Fruit fly (Drosophila melanogaster) whole organism, wandering third instar larva: Measurements from ENCODE around the gene CG46311.

Experiments used
- CG32264 ChIP-seq: fragments of 200-800 bp; sonication (Bioruptor generic); optimal IDR thresholded peaks from 2 replicates; lab custom pipeline; 2016; ENCODE audit warnings: missing biosample characterization, missing genetic modification characterization
- CG9705 ChIP-seq: fragments of 200-800 bp; sonication (Bioruptor generic); optimal IDR thresholded peaks from 2 replicates; lab custom pipeline; 2018; ENCODE audit warnings: missing biosample characterization, mild to moderate bottlenecking, missing genetic modification characterization
- CrebA ChIP-seq: fragments of 200-800 bp; sonication (Bioruptor generic); optimal IDR thresholded peaks from 2 replicates; lab custom pipeline; 2016; ENCODE audit warnings: missing biosample characterization, mild to moderate bottlenecking, missing genetic modification characterization, borderline replicate concordance
- Dfd ChIP-seq: fragments of >200 bp; optimal IDR thresholded peaks from 2 replicates; lab custom pipeline; 2017; ENCODE audit warnings: missing biosample characterization, missing genetic modification characterization
- Jra ChIP-seq: sonication (Bioruptor generic); optimal IDR thresholded peaks from 2 replicates; lab custom pipeline; 2016; ENCODE audit warnings: missing biosample characterization, missing genetic modification characterization
- Mio ChIP-seq: sonication (Bioruptor generic); optimal IDR thresholded peaks from 2 replicates; lab custom pipeline; 2016; ENCODE audit warnings: missing biosample characterization, missing genetic modification characterization
- Rel ChIP-seq, 2 experiments: fragments of 200-800 bp; sonication (Bioruptor generic) in 1 of 2; optimal IDR thresholded peaks; 2 replicates in 1 of 2; 3 replicates in 1 of 2; lab custom pipeline; 2016 to 2019; ENCODE audit warnings: mild to moderate bottlenecking in 2 of 2, missing biosample characterization in 2 of 2, missing genetic modification characterization in 2 of 2, moderate library complexity in 1 of 2
- Vsx2 ChIP-seq: fragments of 200-300, 225-300 bp; sonication (Bioruptor generic); optimal IDR thresholded peaks from 2 replicates; lab custom pipeline; 2018; ENCODE audit warnings: missing biosample characterization, missing genetic modification characterization; ENCODE audit not compliant: partially characterized antibody
- ey ChIP-seq: fragments of 200-800 bp; sonication (Bioruptor generic); optimal IDR thresholded peaks from 2 replicates; lab custom pipeline; 2016; ENCODE audit warnings: missing biosample characterization, missing genetic modification characterization
- h ChIP-seq: fragments of 200-800 bp; sonication (Bioruptor generic); optimal IDR thresholded peaks from 3 replicates; lab custom pipeline; 2016; ENCODE audit warnings: missing biosample characterization, mild to moderate bottlenecking, missing genetic modification characterization
- lola ChIP-seq: fragments of >200 bp; optimal IDR thresholded peaks from 2 replicates; lab custom pipeline; 2017; ENCODE audit warnings: missing biosample characterization, missing genetic modification characterization
- psq ChIP-seq: fragments of 200-800 bp; sonication (Bioruptor generic); optimal IDR thresholded peaks from 3 replicates; lab custom pipeline; 2017; ENCODE audit warnings: missing biosample characterization, mild to moderate bottlenecking, missing genetic modification characterization, moderate library complexity
- usp ChIP-seq: fragments of >200 bp; optimal IDR thresholded peaks from 2 replicates; lab custom pipeline; 2017; ENCODE audit warnings: missing biosample characterization, missing genetic modification characterization

- TF ChIP-seq Dfd (no peak), CG9705 (GFP tag; lab: Kevin White, UChicago) (no peak), h (peak; percentile 20), Jra (GFP tag; lab: Kevin White, UChicago) (no peak), usp (no peak), CrebA (GFP tag; lab: Kevin White, UChicago) (no peak), psq (GFP tag; lab: Kevin White, UChicago) (no peak), Mio (GFP tag; lab: Kevin White, UChicago) (no peak), Rel (GFP tag; optimal IDR thresholded peaks at IDR 0.05; lab: Kevin White, UChicago) (no peak), Rel (tag; optimal IDR thresholded peaks at IDR 0.05; lab: Kevin White, UChicago) (peak; percentile 95), Vsx2 (no peak), lola (no peak), CG32264 (GFP tag; lab: Kevin White, UChicago) (no peak), ey (GFP tag; lab: Kevin White, UChicago) (peak; percentile 25)
Measured at dm6 chrX:13630290-13630900, 66.8 kb downstream of the CG46311 start.
